Worm (Caenorhabditis elegans): ENCODE measurements around the gene srt-56.

ce11 chrV:3124912-3125311, 3.3 kb upstream of the srt-56 start, which contains the start of gene Y73C8C.12:
- TF ChIP-seq scrt-1 (GFP tag; IDR thresholded peaks at IDR 0.05) = no peak
- no peak for TF ChIP-seq ama-1 (optimal IDR thresholded peaks at IDR 0.05)
- no peak for TF ChIP-seq tbx-37 (GFP tag; conservative IDR thresholded peaks at IDR 0.05)
- no peak for TF ChIP-seq aly-1 (tag; optimal IDR thresholded peaks at IDR 0.05)
- no peak for TF ChIP-seq ets-7 (tag; optimal IDR thresholded peaks at IDR 0.05)
- TF ChIP-seq hmg-4 (GFP tag; optimal IDR thresholded peaks at IDR 0.05) = no peak
- no peak for TF ChIP-seq F13C5.2 (tag; optimal IDR thresholded peaks at IDR 0.05)
- no peak for TF ChIP-seq flt-1 (GFP tag; IDR thresholded peaks at IDR 0.05)
- no peak for TF ChIP-seq sea-1 (GFP tag; conservative IDR thresholded peaks at IDR 0.05)
- no peak for TF ChIP-seq hmbx-1 (tag; optimal IDR thresholded peaks at IDR 0.05)
- no peak for TF ChIP-seq ceh-36 (tag; optimal IDR thresholded peaks at IDR 0.05)
- TF ChIP-seq ceh-13 (GFP tag; optimal IDR thresholded peaks at IDR 0.05) = no peak
- no peak for TF ChIP-seq hnd-1 (tag; optimal IDR thresholded peaks at IDR 0.05)
- no peak for TF ChIP-seq B0310.2 (tag; optimal IDR thresholded peaks at IDR 0.05)
